Fruit fly (Drosophila melanogaster) whole organism, embryonic: ENCODE measurements around the gene GstD10.

Experiments used
- Atf-2 ChIP-seq: fragments of 200-800 bp; sonication (Bioruptor generic); optimal IDR thresholded peaks from 2 replicates; lab custom pipeline; 2016; ENCODE audit warnings: missing biosample characterization, missing genetic modification characterization
- Atf6 ChIP-seq: fragments of 200-800 bp; sonication (Bioruptor generic); IDR thresholded peaks from 2 replicates; pipeline ENCODE4 v1.3.6; 2022; ENCODE audit warnings: missing biosample characterization, missing genetic modification characterization
- BEAF-32 ChIP-seq: fragments of 200-800 bp; sonication (Bioruptor generic); optimal IDR thresholded peaks from 3 replicates; lab custom pipeline; 2017; ENCODE audit warnings: missing biosample characterization, missing genetic modification characterization, mild to moderate bottlenecking, moderate library complexity, missing genetic modification reagents
- Bgb ChIP-seq: fragments of 200-800 bp; sonication (Bioruptor generic); IDR thresholded peaks from 2 replicates; pipeline ENCODE4 v1.3.6; 2022; ENCODE audit warnings: missing biosample characterization, missing genetic modification characterization; ENCODE audit not compliant: partially characterized antibody
- Blimp-1 ChIP-seq: fragments of 200-800 bp; sonication (Bioruptor generic); optimal IDR thresholded peaks from 3 replicates; lab custom pipeline; 2018; ENCODE audit warnings: missing biosample characterization, missing genetic modification characterization, mild to moderate bottlenecking, moderate library complexity, missing genetic modification reagents
- CG10321 ChIP-seq: fragments of 200-800 bp; sonication (Bioruptor generic); IDR thresholded peaks from 2 replicates; pipeline ENCODE4 v1.3.6; 2022; ENCODE audit warnings: missing biosample characterization, missing genetic modification characterization
- CG10959 ChIP-seq: fragments of 200-800 bp; sonication (Bioruptor generic); IDR thresholded peaks from 2 replicates; pipeline ENCODE4 v1.3.6; 2022; ENCODE audit warnings: missing biosample characterization, missing genetic modification characterization
- CG11093 ChIP-seq: fragments of 200-800 bp; sonication (Bioruptor generic); IDR thresholded peaks from 3 replicates; pipeline ENCODE4 v1.3.6; 2022; ENCODE audit warnings: missing biosample characterization, missing genetic modification characterization
- CG11696 ChIP-seq: fragments of 200-800 bp; sonication (Bioruptor generic); IDR thresholded peaks from 2 replicates; pipeline ENCODE4 v1.3.6; 2022; ENCODE audit warnings: missing biosample characterization, missing genetic modification characterization
- CG12104 ChIP-seq: fragments of 200-800 bp; sonication (Bioruptor generic); optimal IDR thresholded peaks from 3 replicates; lab custom pipeline; 2016; ENCODE audit warnings: missing biosample characterization, missing genetic modification characterization
- CG12942 ChIP-seq: fragments of 200-800 bp; sonication (Bioruptor generic); optimal IDR thresholded peaks from 3 replicates; lab custom pipeline; 2016; ENCODE audit warnings: missing biosample characterization, missing genetic modification characterization
- CG14050 ChIP-seq: fragments of 200-800 bp; sonication (Bioruptor generic); IDR thresholded peaks from 3 replicates; pipeline ENCODE4 v1.3.6; 2022; ENCODE audit warnings: missing biosample characterization, missing genetic modification characterization
- CG14441 ChIP-seq: fragments of 200-800 bp; sonication (Bioruptor generic); IDR thresholded peaks from 2 replicates; pipeline ENCODE4 v1.3.6; 2022; ENCODE audit warnings: missing biosample characterization, missing genetic modification characterization
- CG16813 ChIP-seq: fragments of 200-800 bp; sonication (Bioruptor generic); IDR thresholded peaks from 3 replicates; pipeline ENCODE4 v1.3.6; 2022; ENCODE audit warnings: missing biosample characterization, missing genetic modification characterization; ENCODE audit not compliant: partially characterized antibody
- CG17829 ChIP-seq: fragments of 200-800 bp; optimal IDR thresholded peaks from 2 replicates; lab custom pipeline; 2019; ENCODE audit warnings: missing biosample characterization, mild to moderate bottlenecking, missing genetic modification characterization, moderate library complexity
- CG1792 ChIP-seq: fragments of 200-800 bp; sonication (Bioruptor generic); optimal IDR thresholded peaks from 2 replicates; lab custom pipeline; 2016; ENCODE audit warnings: missing biosample characterization, missing genetic modification characterization
- CG18011 ChIP-seq: fragments of 200-800 bp; sonication (Bioruptor generic); optimal IDR thresholded peaks from 2 replicates; lab custom pipeline; 2017; ENCODE audit warnings: missing biosample characterization, missing genetic modification characterization, mild to moderate bottlenecking, moderate library complexity, missing genotype
- CG32532 ChIP-seq: fragments of 200-800 bp; sonication (Bioruptor generic); IDR thresholded peaks from 2 replicates; pipeline ENCODE4 v1.3.6; 2022; ENCODE audit warnings: missing biosample characterization, missing genetic modification characterization
- CG33213 ChIP-seq: fragments of 200-800 bp; sonication (Bioruptor generic); optimal IDR thresholded peaks from 3 replicates; lab custom pipeline; 2016; ENCODE audit warnings: missing biosample characterization, missing genetic modification characterization
- CG4328 ChIP-seq: fragments of 200-800 bp; sonication (Bioruptor generic); optimal IDR thresholded peaks from 3 replicates; lab custom pipeline; 2017; ENCODE audit warnings: missing biosample characterization, missing genetic modification reagents, missing genetic modification characterization
- CG4854 ChIP-seq: fragments of 200-800 bp; sonication (Bioruptor generic); optimal IDR thresholded peaks from 2 replicates; lab custom pipeline; 2016; ENCODE audit warnings: missing biosample characterization, missing genetic modification characterization, inconsistent platforms
- CG6689 ChIP-seq: fragments of 200-800 bp; sonication (Bioruptor generic); IDR thresholded peaks from 2 replicates; pipeline ENCODE4 v1.3.6; 2022; ENCODE audit warnings: missing biosample characterization, missing genetic modification characterization
- CG6791 ChIP-seq: fragments of 200-800 bp; sonication (Bioruptor generic); IDR thresholded peaks from 3 replicates; pipeline ENCODE4 v1.3.6; 2022; ENCODE audit warnings: missing biosample characterization, missing genetic modification characterization; ENCODE audit not compliant: partially characterized antibody
- CG7786 ChIP-seq: fragments of 200-800 bp; sonication (Bioruptor generic); optimal IDR thresholded peaks from 2 replicates; lab custom pipeline; 2016; ENCODE audit warnings: missing biosample characterization, missing genetic modification characterization
- CG8478 ChIP-seq: fragments of >200 bp; optimal IDR thresholded peaks from 2 replicates; lab custom pipeline; 2018
- Doc3 ChIP-seq: fragments of 200-800 bp; sonication (Bioruptor generic); IDR thresholded peaks from 3 replicates; pipeline ENCODE4 v1.3.6; 2022; ENCODE audit warnings: missing biosample characterization, missing genetic modification characterization; ENCODE audit not compliant: partially characterized antibody
- Hr39 ChIP-seq: fragments of >200 bp; optimal IDR thresholded peaks from 2 replicates; lab custom pipeline; 2017
- Hr78 ChIP-seq, 2 experiments: fragments of 200-800 bp in 1 of 2; fragments of >200 bp in 1 of 2; sonication (Bioruptor generic) in 1 of 2; optimal IDR thresholded peaks; 2 replicates each; lab custom pipeline; 2017 to 2019; ENCODE audit warnings: missing biosample characterization in 2 of 2, missing genetic modification characterization in 2 of 2, mild to moderate bottlenecking in 1 of 2, moderate library complexity in 1 of 2
- MESR4 ChIP-seq: fragments of 200-800 bp; sonication (Bioruptor generic); optimal IDR thresholded peaks from 2 replicates; lab custom pipeline; 2018; ENCODE audit warnings: missing biosample characterization, mild to moderate bottlenecking, missing genetic modification characterization, moderate library complexity
- NC2β ChIP-seq: fragments of 200-800 bp; sonication (Bioruptor generic); optimal IDR thresholded peaks from 2 replicates; lab custom pipeline; 2016; ENCODE audit warnings: missing biosample characterization, missing genetic modification characterization
- Oli ChIP-seq: fragments of 200-800 bp; sonication (Bioruptor generic); optimal IDR thresholded peaks from 2 replicates; lab custom pipeline; 2018; ENCODE audit warnings: missing biosample characterization, mild to moderate bottlenecking, missing genetic modification characterization, moderate library complexity
- Pdp1 ChIP-seq, 2 experiments: fragments of 200-800 bp; sonication (Bioruptor generic); optimal IDR thresholded peaks; 3 replicates each; lab custom pipeline; 2016; ENCODE audit warnings: missing biosample characterization in 2 of 2, missing genetic modification characterization in 2 of 2, mild to moderate bottlenecking in 1 of 2, moderate library complexity in 1 of 2
- Rfx ChIP-seq: fragments of 200-800 bp; sonication (Bioruptor generic); IDR thresholded peaks from 2 replicates; pipeline ENCODE4 v1.3.6; 2022; ENCODE audit warnings: missing biosample characterization, missing genetic modification characterization
- Sox100B ChIP-seq: fragments of 200-800 bp; sonication (Bioruptor generic); optimal IDR thresholded peaks from 3 replicates; lab custom pipeline; 2018; ENCODE audit warnings: missing biosample characterization, mild to moderate bottlenecking, missing genetic modification characterization
- Trl ChIP-seq, 3 experiments: fragments of >200 bp in 2 of 3; fragments of 200-800 bp in 1 of 3; sonication (Bioruptor generic) in 1 of 3; optimal IDR thresholded peaks; 2 replicates in 1 of 3; 3 replicates in 2 of 3; lab custom pipeline; 2016 to 2017; ENCODE audit warnings: missing biosample characterization in 1 of 3, missing genetic modification characterization in 1 of 3
- Xrp1 ChIP-seq: fragments of 200-800 bp; sonication (Bioruptor generic); IDR thresholded peaks from 2 replicates; pipeline ENCODE4 v1.3.6; 2022; ENCODE audit warnings: missing biosample characterization, missing genetic modification characterization
- ac ChIP-seq: fragments of 200-800 bp; sonication (Bioruptor generic); optimal IDR thresholded peaks from 3 replicates; lab custom pipeline; 2017; ENCODE audit warnings: missing biosample characterization, mild to moderate bottlenecking, missing genetic modification characterization
- al ChIP-seq: fragments of 200-800 bp; sonication (Bioruptor generic); IDR thresholded peaks from 2 replicates; pipeline ENCODE4 v1.3.6; 2022; ENCODE audit warnings: missing biosample characterization, missing genetic modification characterization
- amos ChIP-seq: fragments of 200-800 bp; sonication (Bioruptor generic); IDR thresholded peaks from 2 replicates; pipeline ENCODE4 v1.3.6; 2022; ENCODE audit warnings: missing biosample characterization, missing genetic modification characterization; ENCODE audit not compliant: partially characterized antibody
- bbx ChIP-seq: fragments of 200-800 bp; sonication (Bioruptor generic); IDR thresholded peaks from 2 replicates; pipeline ENCODE4 v1.3.6; 2022; ENCODE audit warnings: missing biosample characterization, missing genetic modification characterization; ENCODE audit not compliant: partially characterized antibody
- cad ChIP-seq: fragments of >200 bp; optimal IDR thresholded peaks from 2 replicates; lab custom pipeline; 2017; ENCODE audit warnings: missing biosample characterization, missing genetic modification characterization
- chn ChIP-seq: fragments of 200-800 bp; sonication (Bioruptor generic); optimal IDR thresholded peaks from 2 replicates; lab custom pipeline; 2016; ENCODE audit warnings: missing biosample characterization, missing genetic modification characterization
- ems ChIP-seq: fragments of 200-800 bp; sonication (Bioruptor generic); optimal IDR thresholded peaks from 3 replicates; lab custom pipeline; 2016; ENCODE audit warnings: missing biosample characterization, missing genetic modification characterization
- kni ChIP-seq: fragments of 200-800 bp; sonication (Bioruptor generic); optimal IDR thresholded peaks from 3 replicates; lab custom pipeline; 2017; ENCODE audit warnings: mild to moderate bottlenecking, missing biosample characterization, missing genetic modification reagents, missing genetic modification characterization
- lbe ChIP-seq: fragments of 200-800 bp; sonication (Bioruptor generic); optimal IDR thresholded peaks from 2 replicates; lab custom pipeline; 2016; ENCODE audit warnings: missing biosample characterization, mild to moderate bottlenecking, missing genetic modification characterization
- pb ChIP-seq: fragments of 200-800 bp; sonication (Bioruptor generic); optimal IDR thresholded peaks from 3 replicates; lab custom pipeline; 2016; ENCODE audit warnings: missing biosample characterization, missing genetic modification characterization
- pfk ChIP-seq: fragments of 200-800 bp; sonication (Bioruptor generic); optimal IDR thresholded peaks from 2 replicates; lab custom pipeline; 2018; ENCODE audit warnings: missing biosample characterization, mild to moderate bottlenecking, missing genetic modification characterization, moderate library complexity
- pnt ChIP-seq: fragments of 200-800 bp; sonication (Bioruptor generic); optimal IDR thresholded peaks from 3 replicates; lab custom pipeline; 2016; ENCODE audit warnings: missing biosample characterization, missing genetic modification characterization
- sqz ChIP-seq: fragments of 200-800 bp; sonication (Bioruptor generic); optimal IDR thresholded peaks from 3 replicates; lab custom pipeline; 2018; ENCODE audit warnings: missing biosample characterization, mild to moderate bottlenecking, missing genetic modification characterization
- stc ChIP-seq: fragments of 200-800 bp; sonication (Bioruptor generic); IDR thresholded peaks from 2 replicates; pipeline ENCODE4 v1.3.6; 2022; ENCODE audit warnings: missing biosample characterization, missing genetic modification characterization

The GstD10 gene

DNA sequence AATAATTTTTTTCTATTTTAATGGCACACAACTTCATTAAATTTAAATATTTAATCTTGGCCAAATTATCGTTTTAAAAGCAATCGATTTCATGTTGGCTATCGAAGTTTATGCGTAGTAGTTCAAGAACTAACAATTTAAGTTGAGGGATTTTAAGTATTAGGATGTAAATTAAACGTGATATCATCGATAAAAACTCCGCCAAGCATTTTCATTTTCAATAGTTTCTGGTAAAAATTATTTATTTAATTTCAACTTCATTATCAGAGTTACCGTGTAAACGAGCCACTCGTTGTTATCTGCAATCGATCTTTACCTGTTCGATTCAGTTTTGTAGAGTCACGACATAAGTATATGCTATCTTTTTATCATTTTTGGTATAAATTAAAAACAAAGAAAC lies 37.4 kb upstream of the GstD10 start (continued):
- TF ChIP-seq BEAF-32 (GFP tag; lab: Kevin White, UChicago): peak; percentile 46
- TF ChIP-seq CG14441: peak; percentile 95
- TF ChIP-seq ems (GFP tag; lab: Kevin White, UChicago): peak; percentile 97
- TF ChIP-seq CG33213: peak; percentile 99
- peak; percentile 98 for TF ChIP-seq CG12104 (GFP tag; lab: Kevin White, UChicago)
- peak; percentile 86 for TF ChIP-seq pb (GFP tag; lab: Kevin White, UChicago)
- TF ChIP-seq NC2β (GFP tag; lab: Kevin White, UChicago): peak; percentile 99
- TF ChIP-seq Pdp1 (GFP tag; optimal IDR thresholded peaks at IDR 0.05; lab: Kevin White, UChicago): peak; percentile 94 to 96
- peak; percentile 96 for TF ChIP-seq CG10959 (GFP tag; lab: Robert Waterston, UW)
- TF ChIP-seq stc (GFP tag; lab: Robert Waterston, UW): peak; percentile 97
- TF ChIP-seq Atf6 (GFP tag; lab: Robert Waterston, UW): peak; percentile 96
- TF ChIP-seq Doc3 (GFP tag; lab: Robert Waterston, UW): 0 out of 3 replicates have a peak, but pooled peaks have one; percentile 44
- peak; percentile 97 for TF ChIP-seq Oli (tag; lab: Kevin White, UChicago)
- TF ChIP-seq cad (GFP tag; lab: Kevin White, UChicago): no peak
- TF ChIP-seq CG18011 (GFP tag; lab: Kevin White, UChicago): peak; percentile 84
- TF ChIP-seq Trl (optimal IDR thresholded peaks at IDR 0.05; lab: Kevin White, UChicago): no peak
- TF ChIP-seq Trl (GFP tag; optimal IDR thresholded peaks at IDR 0.05; lab: Kevin White, UChicago): peak; percentile 95
- TF ChIP-seq CG4328 (GFP tag; lab: Kevin White, UChicago): peak; percentile 97
- no peak for TF ChIP-seq CG6791 (GFP tag; lab: Robert Waterston, UW)
- peak; percentile 90 for TF ChIP-seq Atf-2 (GFP tag; lab: Kevin White, UChicago)
- TF ChIP-seq pnt: peak; percentile 87
- TF ChIP-seq CG12942 (GFP tag; lab: Kevin White, UChicago): peak; percentile 92
- peak; percentile 97 for TF ChIP-seq CG6689 (GFP tag; lab: Robert Waterston, UW)
- peak; percentile 73 for TF ChIP-seq MESR4 (GFP tag; lab: Kevin White, UChicago)
- peak; percentile 98 for TF ChIP-seq Sox100B (GFP tag; lab: Kevin White, UChicago)
- TF ChIP-seq CG32532: peak; percentile 96
- peak in 1 of 2 experiments; percentile 89 for TF ChIP-seq Hr78 (GFP tag; optimal IDR thresholded peaks at IDR 0.05; lab: Kevin White, UChicago)
- peak; percentile 97 for TF ChIP-seq lbe (GFP tag; lab: Kevin White, UChicago)
- peak; percentile 99 for TF ChIP-seq CG4854 (GFP tag; lab: Kevin White, UChicago)
- peak; percentile 95 for TF ChIP-seq ac
- peak; percentile 95 for TF ChIP-seq CG11696 (GFP tag; lab: Robert Waterston, UW)
- peak; percentile 87 for TF ChIP-seq al (GFP tag; lab: Robert Waterston, UW)
- TF ChIP-seq Rfx: peak; percentile 97
- peak; percentile 89 for TF ChIP-seq CG7786 (GFP tag; lab: Kevin White, UChicago)
- TF ChIP-seq amos (GFP tag; lab: Robert Waterston, UW): no peak
- TF ChIP-seq CG14050 (GFP tag; lab: Robert Waterston, UW): peak; percentile 96
- peak; percentile 95 for TF ChIP-seq chn (GFP tag; lab: Kevin White, UChicago)
- TF ChIP-seq Blimp-1 (GFP tag; lab: Kevin White, UChicago): peak; percentile 97
- no peak for TF ChIP-seq Hr39 (lab: Kevin White, UChicago)
- peak; percentile 81 for TF ChIP-seq CG10321 (GFP tag; lab: Robert Waterston, UW)
- peak; percentile 99 for TF ChIP-seq kni (GFP tag; lab: Kevin White, UChicago)
- peak; percentile 76 for TF ChIP-seq pfk (GFP tag; lab: Kevin White, UChicago)
- TF ChIP-seq bbx (GFP tag; lab: Robert Waterston, UW): no peak
- peak; percentile 97 for TF ChIP-seq CG1792 (GFP tag; lab: Kevin White, UChicago)
- TF ChIP-seq CG17829 (tag; lab: Kevin White, UChicago): peak; percentile 99
- no peak for TF ChIP-seq Bgb (GFP tag; lab: Robert Waterston, UW)
- TF ChIP-seq CG16813: 0 out of 3 replicates have a peak, but pooled peaks have one; percentile 32
- peak; percentile 99 for TF ChIP-seq sqz
- TF ChIP-seq Xrp1 (GFP tag; lab: Robert Waterston, UW): peak; percentile 99
- no peak for TF ChIP-seq CG8478
- TF ChIP-seq CG11093 (GFP tag; lab: Robert Waterston, UW): peak; percentile 84
